Worm (Caenorhabditis elegans): Measurements from ENCODE around the gene ndua-5.

Gene ndua-5

DNA sequence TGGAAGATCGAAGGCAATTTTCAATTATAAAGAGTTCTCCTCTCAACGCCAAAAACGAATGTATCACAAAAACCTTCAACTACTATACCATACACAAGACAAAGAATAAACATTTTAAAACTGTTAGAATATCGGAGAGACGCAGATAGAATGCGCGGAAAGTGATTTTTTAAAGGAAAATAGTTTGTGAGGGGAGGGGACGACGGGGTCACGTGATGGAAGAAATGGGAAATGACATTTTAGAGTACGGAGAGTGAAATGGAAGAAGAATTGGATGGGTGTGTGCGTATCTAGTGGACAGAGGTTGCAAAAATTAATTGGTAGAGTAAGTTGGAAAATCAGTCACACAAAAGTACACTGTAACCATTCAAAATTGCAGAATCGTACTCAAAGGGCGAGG is 9.6 kb upstream of the ndua-5 start (continued):
- TF ChIP-seq sox-4 (tag; optimal IDR thresholded peaks at IDR 0.05) (no peak), alr-1 (tag; optimal IDR thresholded peaks at IDR 0.05; ENCODE audit: borderline replicate concordance) (no peak), vab-15 (tag; optimal IDR thresholded peaks at IDR 0.05) (no peak), lin-15B (tag; optimal IDR thresholded peaks at IDR 0.05) (no peak), nhr-47 (tag; optimal IDR thresholded peaks at IDR 0.05) (peak; percentile 62), nhr-77 (tag; optimal IDR thresholded peaks at IDR 0.05) (no peak), pqm-1 (tag; optimal IDR thresholded peaks at IDR 0.05) (no peak), ceh-82 (tag; optimal IDR thresholded peaks at IDR 0.05) (no peak), irx-1 (tag; optimal IDR thresholded peaks at IDR 0.05) (no peak), egl-27 (tag; optimal IDR thresholded peaks at IDR 0.05) (no peak), elt-3 (tag; optimal IDR thresholded peaks at IDR 0.05) (peak in 2 of 6 experiments; percentile 57 to 82)

DNA sequence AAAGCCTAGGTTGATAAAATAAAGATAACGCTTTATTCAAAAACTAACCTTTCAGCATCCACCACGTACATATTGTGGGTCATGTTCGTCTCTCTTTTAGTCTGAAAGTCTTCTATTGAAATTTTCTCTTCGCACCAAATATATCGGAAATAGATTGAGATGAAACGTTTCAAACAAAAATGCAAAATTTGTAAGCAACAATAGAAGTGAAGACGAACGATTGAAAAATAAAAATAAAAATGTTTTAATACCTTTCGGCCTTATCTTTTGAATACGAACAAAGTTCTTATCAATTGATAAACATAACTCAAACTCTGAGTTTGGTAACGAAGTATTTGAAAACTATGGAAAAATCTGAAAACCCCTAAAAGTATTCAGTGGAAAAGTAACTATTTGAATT is 8.4 kb upstream of the ndua-5 start, which contains the start of gene F56H11.2:
F56H11.2 (minus strand) TSS at position 101 of the 400 bp plus-strand sequence.
- TF ChIP-seq C34B4.2 (tag; optimal IDR thresholded peaks at IDR 0.05) (no peak), C04F5.9 (tag; optimal IDR thresholded peaks at IDR 0.05) (no peak), lir-3 (tag; optimal IDR thresholded peaks at IDR 0.05; ENCODE audit: poor library complexity) (no peak), elt-2 (tag; optimal IDR thresholded peaks at IDR 0.05) (no peak), lin-35 (GFP tag; optimal IDR thresholded peaks at IDR 0.05) (no peak), nhr-71 (tag; optimal IDR thresholded peaks at IDR 0.05) (no peak), nhr-47 (tag; optimal IDR thresholded peaks at IDR 0.05) (no peak), ceh-82 (tag; optimal IDR thresholded peaks at IDR 0.05) (no peak), snu-23 (GFP tag; optimal IDR thresholded peaks at IDR 0.05) (no peak), Y116A8C.19 (tag; optimal IDR thresholded peaks at IDR 0.05; ENCODE audit: borderline replicate concordance) (no peak), rnt-1 (tag; optimal IDR thresholded peaks at IDR 0.05) (no peak), zag-1 (tag; optimal IDR thresholded peaks at IDR 0.05) (no peak), nhr-237 (tag; optimal IDR thresholded peaks at IDR 0.05) (no peak), mdl-1 (tag; optimal IDR thresholded peaks at IDR 0.05) (no peak), unc-30 (tag; optimal IDR thresholded peaks at IDR 0.05) (no peak), fos-1 (tag; optimal IDR thresholded peaks at IDR 0.05) (no peak), ztf-4 (tag; optimal IDR thresholded peaks at IDR 0.05) (no peak), lin-15B (tag; optimal IDR thresholded peaks at IDR 0.05) (no peak), nhr-11 (tag; optimal IDR thresholded peaks at IDR 0.05) (no peak), unc-86 (tag; optimal IDR thresholded peaks at IDR 0.05) (no peak)

DNA sequence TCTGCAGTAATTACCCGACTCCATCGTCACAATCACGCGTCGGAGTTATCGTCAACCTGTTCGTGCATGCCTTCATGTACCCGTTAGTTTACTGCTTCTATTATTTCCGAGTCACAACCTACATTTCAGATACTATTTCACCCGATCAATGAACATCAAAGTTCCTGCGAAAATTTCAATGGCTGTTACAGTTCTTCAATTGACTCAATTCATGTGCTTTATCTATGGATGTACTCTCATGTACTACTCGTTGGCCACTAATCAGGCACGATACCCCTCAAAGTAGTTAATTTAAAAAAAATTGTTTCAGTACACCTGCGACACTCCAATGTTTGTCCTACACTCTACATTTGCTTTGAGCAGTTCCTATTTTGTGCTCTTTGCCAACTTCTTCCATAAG is 6.1 kb upstream of the ndua-5 start:
- TF ChIP-seq nhr-90 (tag; optimal IDR thresholded peaks at IDR 0.05; ENCODE audit: poor library complexity) (peak; percentile 34), egl-27 (tag; optimal IDR thresholded peaks at IDR 0.05) (no peak), snu-23 (GFP tag; optimal IDR thresholded peaks at IDR 0.05) (peak; percentile 9), nhr-71 (tag; optimal IDR thresholded peaks at IDR 0.05) (peak; percentile 15), tlp-1 (tag; optimal IDR thresholded peaks at IDR 0.05) (no peak)

- TF ChIP-seq ceh-88 (GFP tag; IDR thresholded peaks at IDR 0.05) (no peak), unc-30 (tag; optimal IDR thresholded peaks at IDR 0.05) (no peak), C34B4.2 (tag; optimal IDR thresholded peaks at IDR 0.05) (no peak), nhr-76 (tag; optimal IDR thresholded peaks at IDR 0.05) (no peak), mep-1 (tag; optimal IDR thresholded peaks at IDR 0.05) (no peak), nhr-237 (tag; optimal IDR thresholded peaks at IDR 0.05) (no peak), lin-14 (GFP tag; optimal IDR thresholded peaks at IDR 0.05) (no peak), lin-15B (tag; optimal IDR thresholded peaks at IDR 0.05) (no peak), swsn-7 (tag; optimal IDR thresholded peaks at IDR 0.05) (no peak), Y116A8C.19 (tag; optimal IDR thresholded peaks at IDR 0.05; ENCODE audit: borderline replicate concordance) (no peak), sup-37 (GFP tag; optimal IDR thresholded peaks at IDR 0.05) (no peak), elt-3 (tag; optimal IDR thresholded peaks at IDR 0.05) (no peak), skn-1 (tag; optimal IDR thresholded peaks at IDR 0.05) (no peak), sox-4 (tag; optimal IDR thresholded peaks at IDR 0.05) (no peak), pax-3 (tag; optimal IDR thresholded peaks at IDR 0.05) (no peak), ceh-90 (tag; optimal IDR thresholded peaks at IDR 0.05) (no peak), elt-2 (tag; optimal IDR thresholded peaks at IDR 0.05) (no peak), lin-13 (GFP tag; optimal IDR thresholded peaks at IDR 0.05) (no peak), ceh-63 (GFP tag; optimal IDR thresholded peaks at IDR 0.05) (no peak)
Observed at ce11 chrIV:9529647-9530046, 4.9 kb upstream of the ndua-5 start, which contains the start of gene elo-7. Gene elo-7 (plus strand): TSS chrIV:9529947.

Measured in whole organism, L1 larva.